Worm (Caenorhabditis elegans) whole organism, L1 larva: ENCODE measurements around the gene str-211.

ENCODE experiments used
- ceh-82 ChIP-seq, 3 experiments: fragments of 150-350 bp in 1 of 3; sonication (generic microtip) in 2 of 3; optimal IDR thresholded peaks; 2 replicates each; lab custom pipeline; 2014 to 2017; ENCODE audit warnings: missing biosample characterization in 3 of 3, missing genetic modification characterization in 3 of 3
- egl-27 ChIP-seq, 2 experiments: fragments of 150-350 bp in 1 of 2; sonication (generic microtip); optimal IDR thresholded peaks; 3 replicates each; lab custom pipeline; 2017 to 2018; ENCODE audit warnings: missing biosample characterization in 2 of 2, missing genetic modification characterization in 2 of 2, missing genetic modification reagents in 2 of 2
- fos-1 ChIP-seq: fragments of 150-350 bp; optimal IDR thresholded peaks from 2 replicates; lab custom pipeline; 2014; ENCODE audit warnings: missing biosample characterization, missing genetic modification characterization
- jun-1 ChIP-seq: fragments of 150-350 bp; optimal IDR thresholded peaks from 2 replicates; lab custom pipeline; 2014; ENCODE audit warnings: missing biosample characterization, missing genetic modification reagents, missing genetic modification characterization
- nhr-76 ChIP-seq: sonication (generic microtip); optimal IDR thresholded peaks from 2 replicates; lab custom pipeline; 2017; ENCODE audit warnings: missing biosample characterization, missing genetic modification characterization
- nhr-77 ChIP-seq: fragments of 150-350 bp; optimal IDR thresholded peaks from 2 replicates; lab custom pipeline; 2014; ENCODE audit warnings: missing biosample characterization, missing genetic modification characterization
- skn-1 ChIP-seq: fragments of 150-350 bp; optimal IDR thresholded peaks from 2 replicates; lab custom pipeline; 2014; ENCODE audit warnings: missing biosample characterization, missing genetic modification characterization
- sptf-1 ChIP-seq: fragments of 150-350 bp; optimal IDR thresholded peaks from 2 replicates; lab custom pipeline; 2014; ENCODE audit warnings: missing biosample characterization, missing genetic modification characterization

DNA sequence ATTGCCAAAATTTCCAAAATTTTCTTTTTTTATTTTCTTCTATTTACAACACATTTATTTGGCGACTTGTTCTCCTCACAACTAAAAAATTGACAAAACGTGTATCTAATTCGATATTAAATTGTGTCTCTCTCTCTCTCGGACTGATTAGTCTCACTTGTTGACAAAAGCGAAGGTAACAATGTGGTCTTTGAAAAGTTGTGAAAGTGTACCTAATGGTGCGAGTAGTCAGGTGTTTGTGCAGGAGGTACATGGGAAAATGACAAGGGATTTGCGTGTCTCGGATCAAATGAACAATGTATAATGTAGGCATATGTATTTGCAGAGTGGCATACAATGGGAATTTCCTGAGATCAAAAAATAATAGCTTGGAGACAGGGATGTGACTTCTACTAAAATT lies 25.4 kb upstream of the str-211 start:
- TF ChIP-seq fos-1 (tag; lab: Kevin White, UChicago), result no peak
- no peak for TF ChIP-seq ceh-82 (tag; optimal IDR thresholded peaks at IDR 0.05; lab: Kevin White, UChicago)
- TF ChIP-seq skn-1, result no peak
- TF ChIP-seq nhr-76, result no peak
- TF ChIP-seq sptf-1, result no peak
- no peak for TF ChIP-seq nhr-77
- TF ChIP-seq jun-1 (tag; lab: Kevin White, UChicago), result no peak
- no peak for TF ChIP-seq egl-27 (tag; optimal IDR thresholded peaks at IDR 0.05; lab: Kevin White, UChicago)
